Fruit fly (Drosophila melanogaster) whole organism, prepupa: Measurements from ENCODE around the gene Jon66Ci.
A peak's percentile ranks its signal among the peaks of the same experiment; 100 is the strongest.

Source experiments
- Blimp-1 ChIP-seq: fragments of 200-800 bp; sonication (Bioruptor generic); optimal IDR thresholded peaks from 3 replicates; lab custom pipeline; 2017; ENCODE audit warnings: missing biosample characterization, missing genetic modification characterization, mild to moderate bottlenecking, moderate library complexity, missing genetic modification reagents
- CG11902 ChIP-seq: fragments of 200-800 bp; sonication (Bioruptor generic); optimal IDR thresholded peaks from 3 replicates; lab custom pipeline; 2016; ENCODE audit warnings: missing biosample characterization, missing genetic modification characterization
- CG32006 ChIP-seq: fragments of 200-800 bp; sonication (Bioruptor generic); optimal IDR thresholded peaks from 3 replicates; lab custom pipeline; 2017; ENCODE audit warnings: missing biosample characterization, mild to moderate bottlenecking, missing genetic modification characterization
- CG34406 ChIP-seq: fragments of 200-800 bp; sonication (Bioruptor generic); optimal IDR thresholded peaks from 3 replicates; lab custom pipeline; 2016; ENCODE audit warnings: missing biosample characterization, missing genetic modification characterization
- CG4318 ChIP-seq: fragments of 200-800 bp; sonication (Bioruptor generic); optimal IDR thresholded peaks from 3 replicates; lab custom pipeline; 2017; ENCODE audit warnings: missing biosample characterization, mild to moderate bottlenecking, missing genetic modification characterization
- CG6163 ChIP-seq: fragments of 200-800 bp; sonication (Bioruptor generic); IDR thresholded peaks from 3 replicates; pipeline ENCODE4 v1.3.6; 2022; ENCODE audit warnings: missing biosample characterization, missing genetic modification characterization
- CG8319 ChIP-seq: fragments of 200-800 bp; sonication (Bioruptor generic); optimal IDR thresholded peaks from 3 replicates; lab custom pipeline; 2016; ENCODE audit warnings: missing biosample characterization, missing genetic modification characterization
- Hr39 ChIP-seq: fragments of 200-800 bp; sonication (Bioruptor generic); optimal IDR thresholded peaks from 2 replicates; lab custom pipeline; 2016; ENCODE audit warnings: missing biosample characterization, missing genetic modification characterization
- Sox102F ChIP-seq: fragments of 200-800 bp; sonication (Bioruptor generic); optimal IDR thresholded peaks from 2 replicates; lab custom pipeline; 2016; ENCODE audit warnings: missing biosample characterization, mild to moderate bottlenecking, missing genetic modification characterization
- vri ChIP-seq: fragments of 200-800 bp; sonication (Bioruptor generic); optimal IDR thresholded peaks from 3 replicates; lab custom pipeline; 2016; ENCODE audit warnings: missing biosample characterization, mild to moderate bottlenecking, missing genetic modification characterization

- no peak for TF ChIP-seq vri (GFP tag; lab: Kevin White, UChicago)
- peak; percentile 97 for TF ChIP-seq CG6163 (GFP tag; lab: Robert Waterston, UW)
- TF ChIP-seq Hr39 (GFP tag; lab: Kevin White, UChicago): no peak
- TF ChIP-seq Sox102F (GFP tag; lab: Kevin White, UChicago): peak; percentile 56
- no peak for TF ChIP-seq CG4318 (GFP tag; lab: Kevin White, UChicago)
- peak; percentile 45 for TF ChIP-seq Blimp-1 (GFP tag; lab: Kevin White, UChicago)
- TF ChIP-seq CG8319 (GFP tag; lab: Kevin White, UChicago): peak; percentile 29
- peak; percentile 83 for TF ChIP-seq CG32006 (GFP tag; lab: Kevin White, UChicago)
- TF ChIP-seq CG34406: peak; percentile 79
- no peak for TF ChIP-seq CG11902 (GFP tag; lab: Kevin White, UChicago)
Measured at dm6 chr3L:8440771-8441549, 49.6 kb downstream of the Jon66Ci start.
